Worm (Caenorhabditis elegans) whole organism, L3 larva: ENCODE measurements around the gene gpx-6.

Source experiments
- aly-2 ChIP-seq: fragments of 150-350 bp; optimal IDR thresholded peaks from 2 replicates; lab custom pipeline; 2014; ENCODE audit warnings: missing biosample characterization, missing genetic modification characterization
- ceh-16 ChIP-seq: sonication (generic microtip); optimal IDR thresholded peaks from 2 replicates; lab custom pipeline; 2017; ENCODE audit warnings: missing biosample characterization, missing genetic modification characterization
- fos-1 ChIP-seq: fragments of 150-350 bp; optimal IDR thresholded peaks from 2 replicates; lab custom pipeline; 2014; ENCODE audit warnings: missing biosample characterization, missing genetic modification characterization
- nhr-11 ChIP-seq: fragments of 150-350 bp; optimal IDR thresholded peaks from 2 replicates; lab custom pipeline; 2014; ENCODE audit warnings: missing biosample characterization, missing genetic modification characterization
- skn-1 ChIP-seq: fragments of 150-350 bp; optimal IDR thresholded peaks from 2 replicates; lab custom pipeline; 2014; ENCODE audit warnings: missing biosample characterization, missing genetic modification characterization

- TF ChIP-seq skn-1 (tag; lab: Kevin White, UChicago): no peak
- TF ChIP-seq ceh-16 (tag; lab: Kevin White, UChicago): no peak
- TF ChIP-seq aly-2 (tag; lab: Kevin White, UChicago): no peak
- TF ChIP-seq fos-1 (tag; lab: Kevin White, UChicago): no peak
- no peak for TF ChIP-seq nhr-11 (tag; lab: Kevin White, UChicago)
Observed at ce11 chrIV:8198851-8199250, 23.2 kb upstream of the gpx-6 start, which contains the start of gene wsp-1.
